Worm (Caenorhabditis elegans) whole organism, L4/young adult: Measurements from ENCODE around the gene F16G10.6.

Source experiments
- W03F9.2 ChIP-seq: fragments of 150-350 bp; optimal IDR thresholded peaks from 2 replicates; lab custom pipeline; 2014; ENCODE audit warnings: missing biosample characterization, missing genetic modification characterization
- dao-5 ChIP-seq: sonication (generic microtip); optimal IDR thresholded peaks from 2 replicates; lab custom pipeline; 2016; ENCODE audit warnings: missing genotype, missing genetic modification characterization, moderate library complexity, missing compliant biosample characterization
- him-1 ChIP-seq: sonication (generic microtip); optimal IDR thresholded peaks from 2 replicates; lab custom pipeline; 2016; ENCODE audit warnings: missing genotype, missing genetic modification reagents, missing genetic modification characterization, missing compliant biosample characterization

Gene F16G10.6

DNA sequence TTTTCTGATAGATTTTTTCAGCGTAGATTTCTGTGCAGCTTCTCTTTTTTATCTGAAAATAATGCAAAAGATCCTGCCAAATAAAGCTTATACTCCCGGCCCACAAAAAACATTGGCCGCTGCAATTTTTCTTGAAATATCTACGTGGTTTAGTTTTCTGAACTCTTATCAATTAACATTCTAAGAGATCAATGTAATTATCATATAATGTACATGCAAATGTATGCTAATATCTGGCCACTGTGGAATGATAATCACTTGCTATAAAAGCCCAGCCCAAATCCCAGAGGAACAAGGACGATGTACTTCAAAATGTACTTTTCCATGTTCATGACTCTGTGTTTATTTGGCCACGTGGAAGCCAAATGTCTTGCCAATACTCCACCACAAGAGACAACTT is 23.2 kb downstream of the F16G10.6 start, which contains the start of gene F43C11.2:
TSS of gene F43C11.2 (plus strand) at position 301 of the 400 bp plus-strand sequence.
- TF ChIP-seq dao-5 (tag; lab: Kevin White, UChicago) (no peak), W03F9.2 (tag; lab: Kevin White, UChicago) (no peak), him-1 (tag; lab: Kevin White, UChicago) (no peak)

DNA sequence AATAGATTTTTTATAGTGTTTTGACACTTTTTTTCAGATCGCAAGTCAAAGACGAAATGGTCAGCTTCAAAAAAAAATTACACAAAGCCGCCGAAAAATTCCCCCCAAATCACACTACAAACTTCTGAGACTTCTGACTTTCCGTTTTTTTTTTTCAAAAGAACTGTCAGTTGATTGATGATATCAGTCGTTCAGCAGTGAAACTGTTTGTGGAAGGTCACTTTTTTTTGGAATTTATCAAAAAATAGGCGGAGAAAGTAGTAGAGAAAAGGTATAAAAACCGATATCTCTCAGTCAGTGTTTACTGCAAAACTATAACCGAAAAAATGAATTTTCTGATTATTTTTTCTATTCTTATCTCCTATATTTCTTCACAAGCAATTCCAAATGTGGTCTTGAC is 24.6 kb downstream of the F16G10.6 start, which contains the start of gene F43C11.3:
TSS of gene F43C11.3 (plus strand) at position 301 of the 400 bp plus-strand sequence.
- TF ChIP-seq W03F9.2 (tag; lab: Kevin White, UChicago) (no peak), dao-5 (tag; lab: Kevin White, UChicago) (no peak), him-1 (tag; lab: Kevin White, UChicago) (no peak)

DNA sequence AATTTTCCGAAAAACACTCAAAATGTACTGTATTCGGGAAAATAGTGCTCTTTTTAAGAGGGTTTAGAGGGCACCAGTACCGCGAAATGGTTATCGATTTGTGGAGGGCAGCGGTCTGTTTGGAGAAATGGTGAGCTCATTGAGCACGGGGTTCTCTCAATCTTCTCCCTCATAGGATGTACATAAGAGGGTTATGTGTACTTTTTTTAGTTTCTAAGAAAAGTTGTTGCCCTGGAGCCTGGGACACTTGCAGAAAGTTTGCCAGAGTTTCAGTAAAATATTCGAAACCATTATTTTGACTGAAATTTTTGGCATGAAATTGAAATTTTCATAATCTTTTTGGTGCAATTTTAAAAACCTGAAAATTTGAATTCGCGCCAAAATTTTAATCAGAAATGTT is 25.1 kb downstream of the F16G10.6 start, which contains the start of gene F43C11.10:
TSS of gene F43C11.10 (minus strand) at position 101 of the 400 bp plus-strand sequence.
- TF ChIP-seq him-1 (tag; lab: Kevin White, UChicago) (no peak), dao-5 (tag; lab: Kevin White, UChicago) (no peak), W03F9.2 (tag; lab: Kevin White, UChicago) (no peak)

DNA sequence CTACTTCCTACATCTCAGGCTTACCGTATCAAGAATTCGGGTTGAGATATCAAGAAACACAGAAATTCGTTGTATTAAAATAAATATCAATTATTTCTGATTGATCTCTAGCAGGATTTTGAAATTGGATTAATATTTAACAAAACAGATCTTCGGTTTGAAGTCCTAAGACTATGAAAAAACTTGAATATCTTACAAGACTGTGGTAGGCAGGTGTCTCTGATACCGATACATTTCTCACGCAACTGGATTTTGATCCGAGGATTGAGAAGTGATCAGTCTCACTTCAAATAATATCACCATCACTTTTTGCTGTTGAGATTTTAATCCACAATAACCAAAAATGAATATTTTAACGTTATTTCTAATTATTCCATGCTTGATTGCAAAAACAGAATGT is 31.0 kb downstream of the F16G10.6 start, which contains the start of gene F43C11.4:
TSS of gene F43C11.4 (plus strand) at position 301 of the 400 bp plus-strand sequence.
- TF ChIP-seq him-1 (tag; lab: Kevin White, UChicago) (no peak), W03F9.2 (tag; lab: Kevin White, UChicago) (no peak), dao-5 (tag; lab: Kevin White, UChicago) (no peak)

DNA sequence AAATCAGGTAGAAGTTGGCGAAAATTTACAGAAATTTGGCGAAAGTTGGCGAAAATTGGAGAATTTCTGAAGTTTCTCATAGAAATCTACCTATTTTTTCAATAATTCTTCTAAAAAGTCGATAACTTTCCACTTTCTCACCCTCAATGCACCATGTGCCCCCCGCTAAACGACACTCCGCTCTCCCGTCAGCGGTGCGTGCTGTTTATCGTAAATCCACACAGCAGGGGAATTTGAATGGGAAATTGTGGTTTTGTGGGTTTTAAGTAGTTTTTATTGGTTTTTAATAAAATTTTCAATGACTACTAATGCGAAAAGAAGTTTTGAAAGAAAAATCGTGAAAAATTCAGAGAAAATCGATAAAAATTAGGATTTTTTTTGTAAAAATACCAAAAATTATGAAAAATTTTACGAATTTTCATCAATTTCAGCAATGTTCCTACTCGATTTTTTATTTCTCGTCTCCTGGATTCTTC is 35.6 kb downstream of the F16G10.6 start, which contains the start of gene F43C11.6:
TSS of gene F43C11.6 (plus strand) at position 426 of the 476 bp plus-strand sequence.
- TF ChIP-seq him-1 (tag; lab: Kevin White, UChicago), result no peak
- no peak for TF ChIP-seq W03F9.2 (tag; lab: Kevin White, UChicago)
- TF ChIP-seq dao-5 (tag; lab: Kevin White, UChicago), result no peak

DNA sequence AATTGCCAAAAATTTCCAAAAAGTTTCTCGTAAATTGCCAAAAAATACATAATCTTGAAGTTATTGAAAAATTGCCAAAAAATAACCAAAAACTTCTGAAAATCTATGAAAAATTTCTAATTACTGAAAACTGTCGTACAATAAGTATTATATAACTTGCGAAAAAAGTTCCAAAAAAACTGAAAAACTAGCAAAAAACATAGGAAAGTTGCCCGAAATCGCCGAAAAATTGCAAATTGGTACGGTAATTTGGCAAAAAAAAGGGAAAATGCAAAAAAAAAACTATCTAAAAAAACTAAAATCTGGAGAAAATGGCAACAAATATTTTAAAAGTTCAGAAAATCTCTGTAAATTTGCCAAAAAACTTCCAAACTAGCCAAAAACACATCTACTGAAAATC is 36.1 kb downstream of the F16G10.6 start, which contains the start of gene enri-1:
TSS of gene enri-1 (minus strand) at position 101 of the 400 bp plus-strand sequence.
- TF ChIP-seq dao-5 (tag; lab: Kevin White, UChicago) (no peak), W03F9.2 (tag; lab: Kevin White, UChicago) (no peak), him-1 (tag; lab: Kevin White, UChicago) (no peak)

DNA sequence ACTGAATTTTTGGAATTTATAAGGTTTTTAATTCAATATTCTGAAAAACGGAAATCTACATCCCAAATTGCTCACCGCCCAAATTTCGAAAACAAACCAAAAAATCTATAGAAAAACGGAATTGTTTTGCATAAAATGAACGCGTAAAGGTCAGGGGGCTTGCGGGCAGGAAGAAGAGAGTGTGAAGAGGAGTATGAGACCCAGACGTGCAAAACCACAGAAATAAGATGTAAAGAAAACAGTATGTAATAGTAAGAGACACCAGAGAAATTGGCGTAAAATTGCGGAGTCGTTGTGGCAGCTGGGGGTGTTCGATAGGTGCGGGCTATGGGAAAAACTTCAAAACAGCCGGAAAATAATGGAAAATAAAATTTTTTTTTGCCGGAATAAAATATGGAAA is 36.7 kb downstream of the F16G10.6 start:
- no peak for TF ChIP-seq dao-5 (tag; lab: Kevin White, UChicago)
- TF ChIP-seq him-1 (tag; lab: Kevin White, UChicago), result no peak
- TF ChIP-seq W03F9.2 (tag; lab: Kevin White, UChicago), result no peak

DNA sequence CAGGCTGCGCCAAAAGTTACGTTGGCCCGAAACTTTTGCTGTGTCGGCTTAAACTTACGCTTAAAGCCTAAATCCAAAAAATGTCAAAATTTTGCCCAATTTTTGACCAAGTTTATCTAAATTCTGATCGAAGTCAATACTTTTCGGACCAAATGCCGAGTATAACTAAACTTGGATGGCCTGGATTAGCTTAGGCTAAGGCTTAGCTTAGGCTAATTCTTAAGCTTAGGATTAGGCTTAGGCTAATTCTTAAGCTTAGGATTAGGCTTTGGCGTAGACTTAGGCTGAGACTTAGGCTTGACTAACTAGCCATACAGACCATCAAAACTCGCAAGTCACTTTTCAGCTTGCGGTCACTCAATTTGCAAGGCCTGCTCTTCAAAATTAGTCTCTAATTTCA is 41.5 kb downstream of the F16G10.6 start:
- TF ChIP-seq dao-5 (tag; lab: Kevin White, UChicago) (no peak), him-1 (tag; lab: Kevin White, UChicago) (no peak), W03F9.2 (tag; lab: Kevin White, UChicago) (no peak)

DNA sequence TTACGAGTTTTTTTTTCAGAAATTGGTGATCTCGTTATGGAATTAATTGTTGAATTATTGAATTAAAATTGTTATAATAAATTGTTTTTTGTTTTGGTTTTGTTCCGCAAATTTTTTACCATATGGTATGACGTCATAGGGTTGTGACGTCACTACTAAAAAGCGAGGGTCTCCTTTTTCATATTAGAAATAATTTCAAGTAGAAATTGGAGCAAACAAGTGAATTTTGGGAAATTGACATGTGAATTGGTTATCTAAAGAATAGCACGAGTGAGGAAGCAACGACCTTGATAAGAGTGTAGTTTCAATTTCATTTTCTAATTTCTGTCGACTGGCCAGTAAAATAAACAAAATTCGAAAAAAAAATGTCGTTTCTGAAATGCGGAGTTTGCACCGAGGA is 42.1 kb downstream of the F16G10.6 start, which contains the start of gene F43C11.7:
TSS of gene F43C11.7 (plus strand) at position 326 of the 400 bp plus-strand sequence.
- TF ChIP-seq dao-5 (tag; lab: Kevin White, UChicago) (no peak), him-1 (tag; lab: Kevin White, UChicago) (no peak)

DNA sequence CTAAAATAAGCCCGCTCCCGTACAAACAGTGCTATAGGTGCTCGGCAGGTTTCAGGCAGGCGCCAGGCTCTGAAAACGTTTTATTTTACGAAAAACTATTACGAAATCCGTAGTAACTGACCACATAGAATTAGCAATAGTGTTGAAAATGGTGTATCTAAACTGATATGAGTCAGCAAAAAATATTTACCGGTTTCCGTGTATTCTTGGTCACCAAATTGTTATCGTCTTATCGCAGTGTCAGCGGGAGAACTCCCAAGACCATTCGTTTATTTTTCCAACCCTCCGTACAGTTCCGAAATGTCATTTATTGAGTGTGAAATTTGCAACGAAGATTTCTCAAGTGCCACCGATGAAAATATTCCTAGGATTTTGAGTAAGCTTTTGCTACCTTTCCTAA is 45.4 kb downstream of the F16G10.6 start, which contains the start of gene F43C11.8:
TSS of gene F43C11.8 (plus strand) at position 301 of the 400 bp plus-strand sequence.
- TF ChIP-seq W03F9.2 (tag; lab: Kevin White, UChicago), result no peak
- TF ChIP-seq dao-5 (tag; lab: Kevin White, UChicago), result no peak
- no peak for TF ChIP-seq him-1 (tag; lab: Kevin White, UChicago)

DNA sequence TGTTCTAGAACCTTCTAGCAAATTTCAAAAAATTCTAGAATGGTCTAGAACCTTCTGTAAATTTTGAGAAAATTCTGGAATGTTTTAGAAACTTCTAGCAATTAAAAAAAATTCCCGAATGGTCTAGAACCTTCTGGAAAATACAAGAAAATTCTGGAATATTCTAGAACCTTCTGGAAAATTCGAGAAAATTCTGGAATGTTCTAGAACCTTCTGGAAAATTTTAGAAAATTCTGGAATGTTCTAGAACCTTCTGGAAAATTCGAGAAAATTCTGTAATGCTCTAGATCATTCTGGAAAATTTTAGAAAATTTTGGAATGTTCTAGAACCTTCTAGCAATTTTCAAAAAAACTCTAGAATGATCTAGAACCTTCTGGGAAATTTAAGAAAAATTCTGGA is 47.2 kb downstream of the F16G10.6 start:
- no peak for TF ChIP-seq dao-5 (tag; lab: Kevin White, UChicago)
- TF ChIP-seq him-1 (tag; lab: Kevin White, UChicago), result no peak
- no peak for TF ChIP-seq W03F9.2 (tag; lab: Kevin White, UChicago)

DNA sequence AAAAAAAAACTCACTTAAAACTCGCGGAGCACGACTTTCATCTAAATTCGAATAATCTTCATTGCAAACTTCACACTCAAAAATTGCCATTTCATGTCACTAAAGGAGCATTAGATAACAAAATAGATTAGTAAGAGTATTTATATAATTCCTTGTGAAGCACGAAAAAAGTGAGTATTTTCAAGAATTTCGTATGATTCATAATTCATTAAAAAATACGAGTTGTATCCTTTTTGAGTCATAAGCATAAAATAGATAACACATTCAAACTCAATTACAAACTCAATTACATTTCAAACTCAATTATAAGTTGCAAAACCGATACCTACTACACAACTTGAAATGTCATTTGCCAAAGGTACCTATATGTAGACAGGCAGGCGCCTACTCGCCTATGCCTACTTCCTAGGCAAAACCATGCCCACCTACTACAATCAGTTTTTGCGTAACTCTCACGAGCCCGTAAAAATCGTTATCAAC is 48.6 kb downstream of the F16G10.6 start, which contains the start of the genes ZK1240.8 and ZK1240.1:
TSS of gene ZK1240.8 (minus strand) at position 101 of the 480 bp plus-strand sequence.
TSS of gene ZK1240.1 (plus strand) at position 430 of the 480 bp plus-strand sequence.
- no peak for TF ChIP-seq dao-5 (tag; lab: Kevin White, UChicago)
- TF ChIP-seq him-1 (tag; lab: Kevin White, UChicago), result no peak
- no peak for TF ChIP-seq W03F9.2 (tag; lab: Kevin White, UChicago)
